Fruit fly (Drosophila melanogaster) whole organism, prepupa: ENCODE data around the gene CG43319.

Experiments used
- Blimp-1 ChIP-seq: fragments of 200-800 bp; sonication (Bioruptor generic); optimal IDR thresholded peaks from 3 replicates; lab custom pipeline; 2017; ENCODE audit warnings: missing biosample characterization, missing genetic modification characterization, mild to moderate bottlenecking, moderate library complexity, missing genetic modification reagents
- CG10631 ChIP-seq: fragments of 200-800 bp; sonication (Bioruptor generic); optimal IDR thresholded peaks from 2 replicates; lab custom pipeline; 2016; ENCODE audit warnings: missing biosample characterization, missing genetic modification characterization
- CG10669 ChIP-seq: fragments of 200-800 bp; sonication (Bioruptor generic); optimal IDR thresholded peaks from 3 replicates; lab custom pipeline; 2018; ENCODE audit warnings: missing biosample characterization, mild to moderate bottlenecking, missing genetic modification characterization, moderate library complexity
- CG11294 ChIP-seq: fragments of 200-800 bp; sonication (Bioruptor generic); IDR thresholded peaks from 2 replicates; pipeline ENCODE4 v1.3.6; 2022; ENCODE audit warnings: missing biosample characterization, missing genetic modification characterization
- CG11762 ChIP-seq: fragments of 200-800 bp; sonication (Bioruptor generic); optimal IDR thresholded peaks from 3 replicates; lab custom pipeline; 2016; ENCODE audit warnings: missing biosample characterization, missing genetic modification characterization; ENCODE audit not compliant: insufficient read depth
- CG11902 ChIP-seq: fragments of 200-800 bp; sonication (Bioruptor generic); optimal IDR thresholded peaks from 3 replicates; lab custom pipeline; 2016; ENCODE audit warnings: missing biosample characterization, missing genetic modification characterization
- CG15336 ChIP-seq: fragments of 200-800 bp; sonication (Bioruptor generic); IDR thresholded peaks from 2 replicates; pipeline ENCODE4 v1.3.6; 2022; ENCODE audit warnings: missing biosample characterization, missing genetic modification characterization
- CG16779 ChIP-seq: fragments of 200-800 bp; sonication (Bioruptor generic); optimal IDR thresholded peaks from 3 replicates; lab custom pipeline; 2017; ENCODE audit warnings: missing biosample characterization, mild to moderate bottlenecking, missing genetic modification characterization
- CG3032 ChIP-seq: fragments of 200-800 bp; optimal IDR thresholded peaks from 2 replicates; lab custom pipeline; 2019; ENCODE audit warnings: missing biosample characterization, mild to moderate bottlenecking, missing genetic modification characterization, moderate library complexity
- CG31627 ChIP-seq: fragments of 200-800 bp; sonication (Bioruptor generic); optimal IDR thresholded peaks from 3 replicates; lab custom pipeline; 2016; ENCODE audit warnings: missing biosample characterization, missing genetic modification characterization
- CG32006 ChIP-seq: fragments of 200-800 bp; sonication (Bioruptor generic); optimal IDR thresholded peaks from 3 replicates; lab custom pipeline; 2017; ENCODE audit warnings: missing biosample characterization, mild to moderate bottlenecking, missing genetic modification characterization
- CG34406 ChIP-seq: fragments of 200-800 bp; sonication (Bioruptor generic); optimal IDR thresholded peaks from 3 replicates; lab custom pipeline; 2016; ENCODE audit warnings: missing biosample characterization, missing genetic modification characterization
- CG3919 ChIP-seq: fragments of 200-800 bp; sonication (Bioruptor generic); optimal IDR thresholded peaks from 3 replicates; lab custom pipeline; 2016; ENCODE audit warnings: missing biosample characterization, missing genetic modification characterization
- CG4318 ChIP-seq: fragments of 200-800 bp; sonication (Bioruptor generic); optimal IDR thresholded peaks from 3 replicates; lab custom pipeline; 2017; ENCODE audit warnings: missing biosample characterization, mild to moderate bottlenecking, missing genetic modification characterization
- CG6276 ChIP-seq: fragments of 200-800 bp; sonication (Bioruptor generic); optimal IDR thresholded peaks from 2 replicates; lab custom pipeline; 2017; ENCODE audit warnings: missing biosample characterization, mild to moderate bottlenecking, missing genetic modification characterization
- CG6792 ChIP-seq: fragments of 200-800 bp; sonication (Bioruptor generic); optimal IDR thresholded peaks from 3 replicates; lab custom pipeline; 2016; ENCODE audit warnings: missing biosample characterization, missing genetic modification characterization
- CG6808 ChIP-seq: fragments of 200-800 bp; sonication (Bioruptor generic); optimal IDR thresholded peaks from 3 replicates; lab custom pipeline; 2017; ENCODE audit warnings: missing biosample characterization, missing genetic modification characterization, mild to moderate bottlenecking, moderate library complexity, missing genetic modification reagents
- CG7368 ChIP-seq: fragments of 200-800 bp; sonication (Bioruptor generic); optimal IDR thresholded peaks from 3 replicates; lab custom pipeline; 2016; ENCODE audit warnings: missing biosample characterization, missing genetic modification characterization
- CG8119 ChIP-seq: fragments of 200-800 bp; sonication (Bioruptor generic); IDR thresholded peaks from 3 replicates; pipeline ENCODE4 v1.3.6; 2022; ENCODE audit warnings: missing biosample characterization, missing genetic modification characterization
- CG8319 ChIP-seq: fragments of 200-800 bp; sonication (Bioruptor generic); optimal IDR thresholded peaks from 3 replicates; lab custom pipeline; 2016; ENCODE audit warnings: missing biosample characterization, missing genetic modification characterization
- CG8632 ChIP-seq: fragments of 200-800 bp; sonication (Bioruptor generic); optimal IDR thresholded peaks from 3 replicates; lab custom pipeline; 2016; ENCODE audit warnings: missing biosample characterization, missing genetic modification characterization
- CG9139 ChIP-seq: fragments of 200-800 bp; sonication (Bioruptor generic); optimal IDR thresholded peaks from 3 replicates; lab custom pipeline; 2017; ENCODE audit warnings: missing biosample characterization, mild to moderate bottlenecking, missing genetic modification characterization
- Eip75B ChIP-seq: fragments of 200-800 bp; sonication (Bioruptor generic); optimal IDR thresholded peaks from 3 replicates; lab custom pipeline; 2016; ENCODE audit warnings: missing biosample characterization, missing genetic modification characterization
- Eip78C ChIP-seq: fragments of 200-800 bp; sonication (Bioruptor generic); peaks from one replicate; lab custom pipeline; 2016; ENCODE audit warnings: missing biosample characterization, missing genetic modification characterization
- Ets21C ChIP-seq: fragments of 200-800 bp; sonication (Bioruptor generic); optimal IDR thresholded peaks from 3 replicates; lab custom pipeline; 2016; ENCODE audit warnings: missing biosample characterization, missing genetic modification characterization
- Hr39 ChIP-seq: fragments of 200-800 bp; sonication (Bioruptor generic); optimal IDR thresholded peaks from 2 replicates; lab custom pipeline; 2016; ENCODE audit warnings: missing biosample characterization, missing genetic modification characterization
- Hr4 ChIP-seq: fragments of 200-800 bp; sonication (Bioruptor generic); optimal IDR thresholded peaks from 3 replicates; lab custom pipeline; 2016; ENCODE audit warnings: missing biosample characterization, missing genetic modification characterization
- Lpt ChIP-seq: fragments of 200-800 bp; sonication (Bioruptor generic); optimal IDR thresholded peaks from 3 replicates; lab custom pipeline; 2016; ENCODE audit warnings: missing biosample characterization, missing genetic modification characterization
- Met ChIP-seq: fragments of 200-800 bp; sonication (Bioruptor generic); optimal IDR thresholded peaks from 3 replicates; lab custom pipeline; 2016; ENCODE audit warnings: missing biosample characterization, missing genetic modification characterization
- OdsH ChIP-seq: fragments of 200-800 bp; sonication (Bioruptor generic); optimal IDR thresholded peaks from 3 replicates; lab custom pipeline; 2016; ENCODE audit warnings: missing biosample characterization, missing genetic modification characterization
- Sox102F ChIP-seq: fragments of 200-800 bp; sonication (Bioruptor generic); optimal IDR thresholded peaks from 2 replicates; lab custom pipeline; 2016; ENCODE audit warnings: missing biosample characterization, mild to moderate bottlenecking, missing genetic modification characterization
- Sox14 ChIP-seq: fragments of 200-800 bp; sonication (Bioruptor generic); optimal IDR thresholded peaks from 3 replicates; lab custom pipeline; 2016; ENCODE audit warnings: missing biosample characterization, missing genetic modification characterization
- Sox15 ChIP-seq: fragments of 200-800 bp; sonication (Bioruptor generic); optimal IDR thresholded peaks from 3 replicates; lab custom pipeline; 2016; ENCODE audit warnings: missing biosample characterization, missing genetic modification characterization
- achi ChIP-seq: fragments of 200-800 bp; sonication (Bioruptor generic); optimal IDR thresholded peaks from 3 replicates; lab custom pipeline; 2016; ENCODE audit warnings: missing biosample characterization, missing genetic modification characterization
- acj6 ChIP-seq: fragments of 200-800 bp; sonication (Bioruptor generic); optimal IDR thresholded peaks from 3 replicates; lab custom pipeline; 2016; ENCODE audit warnings: missing biosample characterization, missing genetic modification characterization
- cyc ChIP-seq: fragments of 200-800 bp; sonication (Bioruptor generic); optimal IDR thresholded peaks from 3 replicates; lab custom pipeline; 2016; ENCODE audit warnings: missing biosample characterization, missing genetic modification characterization
- dac ChIP-seq: fragments of 200-800 bp; sonication (Bioruptor generic); optimal IDR thresholded peaks from 2 replicates; lab custom pipeline; 2017; ENCODE audit warnings: missing biosample characterization, mild to moderate bottlenecking, missing genetic modification characterization
- dsx ChIP-seq: fragments of 200-800 bp; optimal IDR thresholded peaks from 3 replicates; lab custom pipeline; 2019; ENCODE audit warnings: missing biosample characterization, mild to moderate bottlenecking, missing genetic modification characterization, moderate library complexity; ENCODE audit not compliant: poor library complexity, severe bottlenecking
- fd59A ChIP-seq: fragments of 200-800 bp; sonication (Bioruptor generic); optimal IDR thresholded peaks from 2 replicates; lab custom pipeline; 2017; ENCODE audit warnings: missing biosample characterization, mild to moderate bottlenecking, missing genetic modification characterization, missing genetic modification reagents
- fd85E ChIP-seq: fragments of 200-800 bp; sonication (Bioruptor generic); optimal IDR thresholded peaks from 3 replicates; lab custom pipeline; 2016; ENCODE audit warnings: missing biosample characterization, missing genetic modification characterization
- fkh ChIP-seq: fragments of 200-800 bp; sonication (Bioruptor generic); optimal IDR thresholded peaks from 3 replicates; lab custom pipeline; 2017; ENCODE audit warnings: missing biosample characterization, mild to moderate bottlenecking, missing genetic modification characterization, moderate library complexity
- lz ChIP-seq: fragments of 200-800 bp; sonication (Bioruptor generic); optimal IDR thresholded peaks from 3 replicates; lab custom pipeline; 2016; ENCODE audit warnings: missing biosample characterization, missing genetic modification characterization
- net ChIP-seq: fragments of 200-800 bp; sonication (Bioruptor generic); optimal IDR thresholded peaks from 3 replicates; lab custom pipeline; 2016; ENCODE audit warnings: missing biosample characterization, missing genetic modification characterization
- pdm3 ChIP-seq: fragments of 200-800 bp; sonication (Bioruptor generic); optimal IDR thresholded peaks from 3 replicates; lab custom pipeline; 2016; ENCODE audit warnings: missing biosample characterization, missing genetic modification characterization
- salr ChIP-seq, 2 experiments: fragments of 200-800 bp; sonication (Bioruptor generic); optimal IDR thresholded peaks; 3 replicates each; lab custom pipeline; 2016 to 2018; ENCODE audit warnings: missing biosample characterization in 2 of 2, missing genetic modification characterization in 2 of 2, mild to moderate bottlenecking in 1 of 2
- spab ChIP-seq: fragments of 200-800 bp; sonication (Bioruptor generic); optimal IDR thresholded peaks from 2 replicates; lab custom pipeline; 2017; ENCODE audit warnings: missing biosample characterization, mild to moderate bottlenecking, missing genetic modification characterization, missing genetic modification reagents
- ss ChIP-seq, 2 experiments: fragments of 200-800 bp; sonication (Bioruptor generic); optimal IDR thresholded peaks; 2 replicates in 1 of 2; 3 replicates in 1 of 2; lab custom pipeline; 2017 to 2018; ENCODE audit warnings: mild to moderate bottlenecking in 2 of 2, missing biosample characterization in 2 of 2, missing genetic modification characterization in 2 of 2, moderate library complexity in 1 of 2
- topi ChIP-seq: fragments of 200-800 bp; sonication (Bioruptor generic); optimal IDR thresholded peaks from 3 replicates; lab custom pipeline; 2016; ENCODE audit warnings: missing biosample characterization, missing genetic modification characterization

The CG43319 gene

DNA sequence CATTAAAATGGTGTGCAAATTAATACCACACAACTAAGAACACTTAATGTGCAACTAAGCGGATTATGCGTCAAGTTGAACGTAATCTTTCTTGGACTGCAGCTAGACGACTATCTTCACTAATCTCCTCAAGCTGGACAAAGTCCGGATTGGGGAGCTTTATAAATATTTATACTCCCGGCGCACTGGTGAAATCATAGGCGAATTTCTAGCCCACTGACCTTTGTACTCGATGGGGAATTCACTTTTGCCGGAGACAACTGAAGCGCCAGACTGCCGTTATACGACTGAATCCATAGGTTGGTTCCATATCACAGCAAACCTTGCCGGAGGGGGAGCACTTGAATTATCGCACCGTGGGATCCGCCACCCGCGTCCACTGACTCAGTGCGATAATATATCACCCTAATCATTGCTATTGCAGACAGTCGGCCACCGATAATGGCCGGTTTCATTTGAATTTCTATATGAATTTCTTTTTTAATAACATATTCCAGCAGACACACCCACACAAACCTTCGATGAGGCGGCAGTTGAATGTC is 12.0 kb downstream of the CG43319 start (continued):
- TF ChIP-seq spab (GFP tag; lab: Kevin White, UChicago) (no peak), CG31627 (GFP tag; lab: Kevin White, UChicago) (no peak), CG3032 (no peak)

DNA sequence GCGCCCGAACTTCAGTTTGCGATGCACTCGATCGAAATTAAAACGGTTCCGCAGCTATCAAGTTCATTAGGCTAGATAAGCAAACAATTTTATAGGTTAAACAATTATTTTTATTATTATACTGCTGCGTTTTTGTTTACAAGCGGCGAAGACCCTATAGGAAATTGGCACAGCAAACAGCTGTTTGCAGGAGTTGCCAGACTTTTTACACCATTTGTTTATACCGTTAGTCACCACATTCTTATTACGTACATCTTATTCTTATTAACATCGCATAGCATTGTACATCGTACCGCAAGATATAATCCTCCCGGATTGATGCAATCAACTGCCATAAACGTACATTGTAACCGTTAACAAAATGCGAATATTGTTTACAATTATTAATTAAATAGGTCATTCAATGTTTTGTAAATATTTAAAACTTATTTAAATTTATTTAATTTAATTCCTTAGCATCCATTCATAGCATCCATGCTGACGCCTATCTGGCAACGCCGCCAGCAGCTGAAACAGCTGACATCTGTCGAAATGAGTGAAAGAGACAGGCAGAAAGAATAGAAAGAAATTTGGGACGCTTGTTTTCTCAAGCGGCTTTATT is 12.6 kb downstream of the CG43319 start, which contains the start of the genes CROT and CG12877:
Gene CROT, minus strand, starts transcription at position 171 of the 601 bp plus-strand sequence.
Gene CG12877, plus strand, starts transcription at position 520 of the 601 bp plus-strand sequence.
- TF ChIP-seq CG11762 (peak; percentile 51), CG32006 (GFP tag; lab: Kevin White, UChicago) (peak; percentile 85), CG6792 (peak; percentile 69), Sox102F (GFP tag; lab: Kevin White, UChicago) (peak; percentile 75), CG10631 (GFP tag; lab: Kevin White, UChicago) (peak; percentile 93), Hr4 (peak; percentile 84), achi (GFP tag; lab: Kevin White, UChicago) (peak; percentile 81), ss (GFP tag; optimal IDR thresholded peaks at IDR 0.05; lab: Kevin White, UChicago) (peak in 1 of 2 experiments; percentile 46), CG11902 (GFP tag; lab: Kevin White, UChicago) (peak; percentile 65), OdsH (GFP tag; lab: Kevin White, UChicago) (no peak), Eip75B (GFP tag; lab: Kevin White, UChicago) (peak; percentile 70), Blimp-1 (GFP tag; lab: Kevin White, UChicago) (peak; percentile 41), Hr39 (peak; percentile 70), net (GFP tag; lab: Kevin White, UChicago) (peak; percentile 76), CG4318 (GFP tag; lab: Kevin White, UChicago) (no peak), CG10669 (GFP tag; lab: Kevin White, UChicago) (peak; percentile 71), CG34406 (GFP tag; lab: Kevin White, UChicago) (peak; percentile 82), Sox15 (GFP tag; lab: Kevin White, UChicago) (peak; percentile 82), dsx (peak; percentile 47), CG11294 (GFP tag; lab: Robert Waterston, UW) (peak; percentile 78; the same call in 1 of the 2 replicates), CG3919 (GFP tag; lab: Kevin White, UChicago) (peak; percentile 72), cyc (GFP tag; lab: Kevin White, UChicago) (peak; percentile 71), fkh (peak; percentile 96), CG16779 (no peak), fd59A (peak; percentile 70), CG7368 (GFP tag; lab: Kevin White, UChicago) (peak; percentile 69), Eip78C (GFP tag; lab: Kevin White, UChicago) (peak; percentile 90), CG8119 (GFP tag; lab: Robert Waterston, UW) (peak; percentile 57), Lpt (GFP tag; lab: Kevin White, UChicago) (peak; percentile 59), acj6 (GFP tag; lab: Kevin White, UChicago) (peak; percentile 85), CG8632 (GFP tag; lab: Kevin White, UChicago) (peak; percentile 78), CG31627 (GFP tag; lab: Kevin White, UChicago) (peak; percentile 75), salr (GFP tag; optimal IDR thresholded peaks at IDR 0.05; lab: Kevin White, UChicago) (peak; percentile 70 to 78), Sox14 (GFP tag; lab: Kevin White, UChicago) (peak; percentile 75), Met (peak; percentile 77), pdm3 (GFP tag; lab: Kevin White, UChicago) (peak; percentile 84), lz (peak; percentile 77), topi (GFP tag; lab: Kevin White, UChicago) (peak; percentile 54), CG8319 (peak; percentile 62), dac (GFP tag; lab: Kevin White, UChicago) (peak; percentile 54), CG6276 (GFP tag; lab: Kevin White, UChicago) (no peak), CG6808 (GFP tag; lab: Kevin White, UChicago) (peak; percentile 54), CG15336 (GFP tag; lab: Robert Waterston, UW) (peak; percentile 66), CG9139 (GFP tag; lab: Kevin White, UChicago) (no peak), fd85E (GFP tag; lab: Kevin White, UChicago) (peak; percentile 19), spab (GFP tag; lab: Kevin White, UChicago) (peak; percentile 44), Ets21C (GFP tag; lab: Kevin White, UChicago) (no peak)
